Fruit fly (Drosophila melanogaster) whole organism, wandering third instar larva: ENCODE results near the gene CCT2.

Source experiments
- Abd-B ChIP-seq: fragments of >200 bp; optimal IDR thresholded peaks from 2 replicates; lab custom pipeline; 2017; ENCODE audit warnings: missing biosample characterization, missing genetic modification characterization
- CG32264 ChIP-seq: fragments of 200-800 bp; sonication (Bioruptor generic); optimal IDR thresholded peaks from 2 replicates; lab custom pipeline; 2016; ENCODE audit warnings: missing biosample characterization, missing genetic modification characterization
- CG9705 ChIP-seq: fragments of 200-800 bp; sonication (Bioruptor generic); optimal IDR thresholded peaks from 2 replicates; lab custom pipeline; 2018; ENCODE audit warnings: missing biosample characterization, mild to moderate bottlenecking, missing genetic modification characterization
- CrebA ChIP-seq: fragments of 200-800 bp; sonication (Bioruptor generic); optimal IDR thresholded peaks from 2 replicates; lab custom pipeline; 2016; ENCODE audit warnings: missing biosample characterization, mild to moderate bottlenecking, missing genetic modification characterization, borderline replicate concordance
- Dfd ChIP-seq: fragments of >200 bp; optimal IDR thresholded peaks from 2 replicates; lab custom pipeline; 2017; ENCODE audit warnings: missing biosample characterization, missing genetic modification characterization
- Dif ChIP-seq: fragments of 200-275, 200-300 bp; sonication (Bioruptor generic); optimal IDR thresholded peaks from 2 replicates; lab custom pipeline; 2018; ENCODE audit warnings: missing biosample characterization, missing genetic modification characterization; ENCODE audit not compliant: partially characterized antibody
- GATAd ChIP-seq: sonication (Bioruptor generic); optimal IDR thresholded peaks from 2 replicates; lab custom pipeline; 2016; ENCODE audit warnings: missing biosample characterization, missing genetic modification characterization
- HLH106 ChIP-seq: fragments of 200-800 bp; optimal IDR thresholded peaks from 3 replicates; lab custom pipeline; 2019; ENCODE audit warnings: missing biosample characterization, mild to moderate bottlenecking, missing genetic modification characterization, moderate library complexity
- Hnf4 ChIP-seq: fragments of 200-800 bp; sonication (Bioruptor generic); optimal IDR thresholded peaks from 2 replicates; lab custom pipeline; 2016; ENCODE audit warnings: missing biosample characterization, mild to moderate bottlenecking, missing genetic modification characterization
- Hr78 ChIP-seq: fragments of >200 bp; optimal IDR thresholded peaks from 2 replicates; lab custom pipeline; 2017; ENCODE audit warnings: missing biosample characterization, missing genetic modification characterization
- Hr83 ChIP-seq: fragments of 200-300 bp; sonication (Bioruptor generic); optimal IDR thresholded peaks from 2 replicates; lab custom pipeline; 2016; ENCODE audit warnings: missing biosample characterization, mild to moderate bottlenecking, missing genetic modification characterization, moderate library complexity; ENCODE audit not compliant: poor library complexity, severe bottlenecking
- Jra ChIP-seq: sonication (Bioruptor generic); optimal IDR thresholded peaks from 2 replicates; lab custom pipeline; 2016; ENCODE audit warnings: missing biosample characterization, missing genetic modification characterization
- Mio ChIP-seq: sonication (Bioruptor generic); optimal IDR thresholded peaks from 2 replicates; lab custom pipeline; 2016; ENCODE audit warnings: missing biosample characterization, missing genetic modification characterization
- Myc ChIP-seq: fragments of >200 bp; optimal IDR thresholded peaks from 2 replicates; lab custom pipeline; 2017
- N ChIP-seq: fragments of >200 bp; optimal IDR thresholded peaks from 2 replicates; lab custom pipeline; 2018; ENCODE audit warnings: missing biosample characterization, missing external identifiers, missing genetic modification characterization
- OdsH ChIP-seq: fragments of 200-800 bp; sonication (Bioruptor generic); optimal IDR thresholded peaks from 2 replicates; lab custom pipeline; 2016; ENCODE audit warnings: missing biosample characterization, mild to moderate bottlenecking, missing genetic modification characterization
- Rel ChIP-seq, 2 experiments: fragments of 200-800 bp; sonication (Bioruptor generic) in 1 of 2; optimal IDR thresholded peaks; 2 replicates in 1 of 2; 3 replicates in 1 of 2; lab custom pipeline; 2016 to 2019; ENCODE audit warnings: mild to moderate bottlenecking in 2 of 2, missing biosample characterization in 2 of 2, missing genetic modification characterization in 2 of 2, moderate library complexity in 1 of 2
- Sp1 ChIP-seq: fragments of 200-800 bp; sonication (Bioruptor generic); optimal IDR thresholded peaks from 3 replicates; lab custom pipeline; 2019; ENCODE audit warnings: missing biosample characterization, mild to moderate bottlenecking, missing genetic modification characterization, moderate library complexity
- br ChIP-seq: fragments of 200-800 bp; sonication (Bioruptor generic); optimal IDR thresholded peaks from 2 replicates; lab custom pipeline; 2016; ENCODE audit warnings: missing biosample characterization, missing genetic modification characterization
- brk ChIP-seq: fragments of 200-800 bp; sonication (Bioruptor generic); optimal IDR thresholded peaks from 2 replicates; lab custom pipeline; 2016; ENCODE audit warnings: missing biosample characterization, mild to moderate bottlenecking, missing genetic modification characterization
- dl ChIP-seq, 2 experiments: fragments of 175-275, 200-275 bp in 1 of 2; fragments of 200-275 bp in 1 of 2; sonication (Bioruptor generic); optimal IDR thresholded peaks; lab custom pipeline; 2018; ENCODE audit warnings: mild to moderate bottlenecking in 2 of 2, missing biosample characterization in 2 of 2, missing genetic modification characterization in 2 of 2, moderate library complexity in 2 of 2; ENCODE audit not compliant: partially characterized antibody in 2 of 2, insufficient read depth in 1 of 2
- dmrt93B ChIP-seq: fragments of 200-800 bp; sonication (Bioruptor generic); optimal IDR thresholded peaks from 2 replicates; lab custom pipeline; 2018; ENCODE audit warnings: missing biosample characterization, mild to moderate bottlenecking, missing genetic modification characterization
- dsf ChIP-seq: sonication (Bioruptor generic); optimal IDR thresholded peaks from 2 replicates; lab custom pipeline; 2016; ENCODE audit warnings: missing biosample characterization, missing genetic modification characterization, borderline replicate concordance
- ey ChIP-seq: fragments of 200-800 bp; sonication (Bioruptor generic); optimal IDR thresholded peaks from 2 replicates; lab custom pipeline; 2016; ENCODE audit warnings: missing biosample characterization, missing genetic modification characterization
- foxo ChIP-seq, 2 experiments: fragments of 200-800 bp; sonication (Bioruptor generic); optimal IDR thresholded peaks; 2 replicates in 1 of 2; 3 replicates in 1 of 2; lab custom pipeline; 2016 to 2017; ENCODE audit warnings: missing biosample characterization in 2 of 2, missing genetic modification characterization in 2 of 2
- fru ChIP-seq: fragments of 200-800 bp; sonication (Bioruptor generic); optimal IDR thresholded peaks from 3 replicates; lab custom pipeline; 2016; ENCODE audit warnings: missing biosample characterization, mild to moderate bottlenecking, missing genetic modification characterization
- h ChIP-seq: fragments of 200-800 bp; sonication (Bioruptor generic); optimal IDR thresholded peaks from 3 replicates; lab custom pipeline; 2016; ENCODE audit warnings: missing biosample characterization, mild to moderate bottlenecking, missing genetic modification characterization
- jim ChIP-seq: fragments of 175-275, 200-325 bp; sonication (Bioruptor generic); optimal IDR thresholded peaks from 2 replicates; lab custom pipeline; 2016; ENCODE audit warnings: missing biosample characterization, mild to moderate bottlenecking, missing genetic modification characterization
- lola ChIP-seq: fragments of >200 bp; optimal IDR thresholded peaks from 2 replicates; lab custom pipeline; 2017; ENCODE audit warnings: missing biosample characterization, missing genetic modification characterization
- pan ChIP-seq: fragments of >200 bp; optimal IDR thresholded peaks from 2 replicates; lab custom pipeline; 2017
- psq ChIP-seq: fragments of 200-800 bp; sonication (Bioruptor generic); optimal IDR thresholded peaks from 3 replicates; lab custom pipeline; 2017; ENCODE audit warnings: missing biosample characterization, mild to moderate bottlenecking, missing genetic modification characterization, moderate library complexity
- rgr ChIP-seq: fragments of 200-800 bp; sonication (Bioruptor generic); optimal IDR thresholded peaks from 3 replicates; lab custom pipeline; 2016; ENCODE audit warnings: missing biosample characterization, mild to moderate bottlenecking, missing genetic modification characterization
- sage ChIP-seq: fragments of 200-800 bp; sonication (Bioruptor generic); optimal IDR thresholded peaks from 2 replicates; lab custom pipeline; 2016; ENCODE audit warnings: missing biosample characterization, mild to moderate bottlenecking, missing genetic modification characterization
- sv ChIP-seq: fragments of 200-800 bp; sonication (Bioruptor generic); optimal IDR thresholded peaks from 3 replicates; lab custom pipeline; 2016; ENCODE audit warnings: missing biosample characterization, missing genetic modification characterization
- tai ChIP-seq: sonication (Bioruptor generic); optimal IDR thresholded peaks from 2 replicates; lab custom pipeline; 2016; ENCODE audit warnings: missing biosample characterization, missing genetic modification characterization
- usp ChIP-seq: fragments of >200 bp; optimal IDR thresholded peaks from 2 replicates; lab custom pipeline; 2017; ENCODE audit warnings: missing biosample characterization, missing genetic modification characterization
- woc ChIP-seq: sonication (Bioruptor generic); optimal IDR thresholded peaks from 2 replicates; lab custom pipeline; 2016; ENCODE audit warnings: missing biosample characterization, mild to moderate bottlenecking, missing genetic modification characterization

CCT2 gene

DNA sequence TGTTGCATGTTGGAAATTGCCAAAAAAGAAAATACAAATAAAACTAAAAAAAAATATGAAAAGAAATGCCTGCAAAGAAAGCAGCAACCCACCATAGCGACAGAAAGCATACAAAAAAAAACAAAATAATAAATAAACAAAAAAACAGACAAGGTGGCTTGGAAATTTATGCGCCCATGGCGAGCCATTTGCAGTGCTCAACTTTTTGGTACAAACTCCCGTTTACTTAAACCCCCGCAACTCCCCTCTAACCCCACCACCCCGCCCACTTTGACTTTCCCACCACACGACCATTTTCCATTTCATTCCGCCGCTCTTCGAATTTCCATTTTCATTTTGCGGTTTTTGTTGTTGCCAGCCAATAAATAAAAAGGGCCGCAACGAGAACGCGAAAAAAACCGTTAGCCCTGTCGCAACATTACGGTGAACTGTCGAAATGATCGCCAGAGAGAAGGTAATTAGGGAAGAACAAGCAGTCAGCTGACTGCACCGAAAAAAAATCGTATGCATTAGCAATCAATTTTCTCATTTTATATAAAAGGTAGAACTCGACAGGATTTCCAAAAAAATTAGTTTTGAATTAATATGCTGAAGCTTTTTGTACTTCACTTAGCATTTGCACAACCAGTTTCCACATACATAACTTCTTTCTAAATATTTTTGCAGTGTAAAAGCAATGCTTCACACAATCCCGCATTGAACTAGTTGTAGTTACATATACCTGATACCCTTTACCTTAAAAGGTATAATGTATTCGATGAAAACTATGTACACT is 47.6 kb downstream of the CCT2 start:
- no peak for TF ChIP-seq Mio (GFP tag; lab: Kevin White, UChicago)
- TF ChIP-seq dsf (GFP tag; lab: Kevin White, UChicago): no peak
- no peak for TF ChIP-seq Abd-B (GFP tag; lab: Kevin White, UChicago)
- TF ChIP-seq dl (GFP tag; optimal IDR thresholded peaks at IDR 0.05; lab: Kevin White, UChicago; ENCODE audit: insufficient read depth in 1 of 2, partially characterized antibody in 2 of 2): no peak
- TF ChIP-seq foxo (GFP tag; optimal IDR thresholded peaks at IDR 0.05; lab: Kevin White, UChicago): no peak
- no peak for TF ChIP-seq tai (GFP tag; lab: Kevin White, UChicago)
- TF ChIP-seq jim (GFP tag; lab: Kevin White, UChicago): no peak
- TF ChIP-seq Hr83 (GFP tag; lab: Kevin White, UChicago): no peak
- no peak for TF ChIP-seq fru (GFP tag; lab: Kevin White, UChicago)
- TF ChIP-seq woc (GFP tag; lab: Kevin White, UChicago): no peak
- TF ChIP-seq Hr78 (GFP tag; lab: Kevin White, UChicago): no peak
- TF ChIP-seq Dfd: no peak
- TF ChIP-seq Sp1 (GFP tag; lab: Kevin White, UChicago): no peak
- TF ChIP-seq lola (GFP tag; lab: Kevin White, UChicago): no peak
- no peak for TF ChIP-seq sv (GFP tag; lab: Kevin White, UChicago)
- TF ChIP-seq N: no peak

DNA sequence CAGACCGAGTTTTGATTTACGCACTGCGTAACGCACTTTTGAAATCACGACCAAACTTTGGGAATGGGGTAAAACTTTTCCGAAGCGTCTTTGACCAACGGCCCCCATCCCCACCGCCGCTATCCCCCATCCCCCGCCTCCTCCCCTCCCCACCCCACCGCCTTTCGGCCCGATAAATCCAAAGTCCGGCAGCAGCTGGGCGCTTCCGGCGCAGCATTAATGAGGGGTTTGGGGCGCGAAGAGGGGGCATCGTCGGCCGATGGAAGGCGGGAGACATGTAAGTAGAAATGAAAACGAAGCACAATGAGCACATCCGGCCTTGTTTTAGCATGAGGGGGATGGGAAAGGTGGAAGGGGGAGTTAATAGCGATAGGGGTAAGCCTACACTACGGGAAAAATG is 49.8 kb downstream of the CCT2 start:
- TF ChIP-seq jim (GFP tag; lab: Kevin White, UChicago): no peak
- no peak for TF ChIP-seq h
- no peak for TF ChIP-seq brk
- TF ChIP-seq Jra: no peak
- no peak for TF ChIP-seq usp (GFP tag; lab: Kevin White, UChicago)
- TF ChIP-seq CG9705: no peak
- TF ChIP-seq Mio (GFP tag; lab: Kevin White, UChicago): no peak
- TF ChIP-seq Hr78 (GFP tag; lab: Kevin White, UChicago): no peak
- no peak for TF ChIP-seq fru (GFP tag; lab: Kevin White, UChicago)
- TF ChIP-seq dsf (GFP tag; lab: Kevin White, UChicago): no peak
- no peak for TF ChIP-seq OdsH (GFP tag; lab: Kevin White, UChicago)
- TF ChIP-seq N: no peak
- no peak for TF ChIP-seq CG32264
- no peak for TF ChIP-seq pan (lab: Kevin White, UChicago)
- no peak for TF ChIP-seq GATAd

DNA sequence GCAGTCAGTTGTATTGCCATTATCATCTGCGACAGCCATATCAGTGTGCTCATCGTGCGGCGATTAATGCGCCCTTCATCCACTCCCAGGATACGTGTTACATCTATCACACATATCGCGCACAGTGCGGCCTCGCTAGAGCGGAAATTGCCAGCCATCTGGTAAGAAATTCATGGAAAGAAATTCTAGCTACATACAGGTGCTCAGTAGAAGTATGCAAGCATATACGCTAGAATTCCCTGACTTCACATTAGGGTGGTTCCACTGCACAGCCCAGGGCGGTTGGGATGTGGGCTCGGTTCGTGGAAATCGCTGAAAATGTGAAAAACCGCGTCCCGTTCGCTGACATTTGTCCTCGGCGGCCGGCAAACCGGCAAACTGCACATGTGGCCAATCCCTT is 51.9 kb downstream of the CCT2 start:
- no peak for TF ChIP-seq tai (GFP tag; lab: Kevin White, UChicago)
- TF ChIP-seq fru (GFP tag; lab: Kevin White, UChicago): peak; percentile 70
- peak; percentile 1 for TF ChIP-seq CG32264
- TF ChIP-seq sage (GFP tag; lab: Kevin White, UChicago): no peak
- TF ChIP-seq jim (GFP tag; lab: Kevin White, UChicago): no peak
- TF ChIP-seq OdsH (GFP tag; lab: Kevin White, UChicago): peak; percentile 33
- TF ChIP-seq brk: no peak
- TF ChIP-seq rgr: peak; percentile 57
- no peak for TF ChIP-seq pan (lab: Kevin White, UChicago)
- TF ChIP-seq usp (GFP tag; lab: Kevin White, UChicago): no peak
- TF ChIP-seq h: peak; percentile 57
- TF ChIP-seq Dfd: no peak
- TF ChIP-seq foxo (GFP tag; optimal IDR thresholded peaks at IDR 0.05; lab: Kevin White, UChicago): peak in 1 of 2 experiments; percentile 69
- no peak for TF ChIP-seq dl (GFP tag; optimal IDR thresholded peaks at IDR 0.05; lab: Kevin White, UChicago; ENCODE audit: insufficient read depth in 1 of 2, partially characterized antibody in 2 of 2)
- TF ChIP-seq dsf (GFP tag; lab: Kevin White, UChicago): no peak
- no peak for TF ChIP-seq N
- peak; percentile 68 for TF ChIP-seq Sp1 (GFP tag; lab: Kevin White, UChicago)
- TF ChIP-seq Myc: no peak
- no peak for TF ChIP-seq GATAd
- no peak for TF ChIP-seq Jra
- TF ChIP-seq br (GFP tag; lab: Kevin White, UChicago): no peak
- no peak for TF ChIP-seq Rel (GFP tag; optimal IDR thresholded peaks at IDR 0.05; lab: Kevin White, UChicago)
- peak; percentile 3 for TF ChIP-seq Rel (tag; optimal IDR thresholded peaks at IDR 0.05; lab: Kevin White, UChicago)
- TF ChIP-seq Hnf4 (GFP tag; lab: Kevin White, UChicago): no peak
- no peak for TF ChIP-seq Abd-B (GFP tag; lab: Kevin White, UChicago)
- no peak for TF ChIP-seq Hr78 (GFP tag; lab: Kevin White, UChicago)
- TF ChIP-seq sv (GFP tag; lab: Kevin White, UChicago): peak; percentile 23
- peak; percentile 67 for TF ChIP-seq HLH106 (tag; lab: Kevin White, UChicago)
- TF ChIP-seq CrebA (GFP tag; lab: Kevin White, UChicago): no peak
- no peak for TF ChIP-seq Hr83 (GFP tag; lab: Kevin White, UChicago)
- no peak for TF ChIP-seq lola (GFP tag; lab: Kevin White, UChicago)
- TF ChIP-seq dmrt93B: no peak
- TF ChIP-seq ey (GFP tag; lab: Kevin White, UChicago): peak; percentile 59
- TF ChIP-seq psq: peak; percentile 17
- no peak for TF ChIP-seq Dif (GFP tag; lab: Kevin White, UChicago)
- TF ChIP-seq CG9705: peak; percentile 31
- no peak for TF ChIP-seq woc (GFP tag; lab: Kevin White, UChicago)
- TF ChIP-seq Mio (GFP tag; lab: Kevin White, UChicago): no peak
